Fruit fly (Drosophila melanogaster) Kc167 (cell line): ENCODE data around the gene CG6508.

Experiments used
- h ChIP-seq: fragments of >200 bp; optimal IDR thresholded peaks from 3 replicates; lab custom pipeline; 2018; ENCODE audit warnings: missing external identifiers
- insv ChIP-seq: fragments of >200 bp; optimal IDR thresholded peaks from 3 replicates; lab custom pipeline; 2018; ENCODE audit warnings: missing external identifiers

DNA sequence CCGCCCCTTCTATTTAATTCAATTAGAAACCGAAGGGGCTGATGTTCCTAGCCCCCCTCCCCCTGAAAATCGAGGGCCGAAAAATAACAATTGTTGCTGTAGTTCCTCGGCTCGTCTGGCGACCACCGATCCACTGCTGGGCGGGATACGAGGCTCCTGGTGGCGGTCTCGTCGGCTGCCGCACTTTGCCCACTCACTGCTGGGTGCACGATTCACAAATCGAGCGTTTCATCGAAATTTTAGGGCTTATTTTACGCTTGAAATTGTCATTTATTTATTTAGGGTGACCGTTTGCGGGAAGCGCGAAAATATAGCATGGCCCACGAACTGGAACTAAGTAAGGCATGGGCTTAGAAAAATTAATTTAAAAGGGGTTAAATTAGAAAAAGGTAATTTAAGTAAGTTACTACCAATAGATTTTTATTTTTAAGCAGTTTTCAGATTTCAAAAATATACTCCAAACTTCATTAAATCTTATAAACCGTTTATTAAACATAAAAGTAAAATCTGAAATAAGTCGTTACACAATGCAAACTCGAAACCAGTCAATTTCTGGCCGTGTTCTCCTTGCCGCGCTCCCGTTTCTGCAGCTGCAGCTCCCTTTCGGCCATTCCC, 37.5 kb downstream of the CG6508 start, which contains the start of gene Dnz1:
- TF ChIP-seq insv (lab: Kevin White, UChicago), result no peak
- TF ChIP-seq h, result no peak
